Worm (Caenorhabditis elegans) whole organism, late embryonic: ENCODE measurements around the gene ZK662.6.

Source experiments
- Y22D7AL.16 ChIP-seq: sonication (generic microtip); optimal IDR thresholded peaks from 2 replicates; lab custom pipeline; 2016; ENCODE audit warnings: missing genetic modification characterization, missing compliant biosample characterization
- ama-1 ChIP-seq: fragments of 150-350 bp; optimal IDR thresholded peaks from 2 replicates; lab custom pipeline; 2014
- elt-2 ChIP-seq: sonication (generic microtip); optimal IDR thresholded peaks from 2 replicates; lab custom pipeline; 2016; ENCODE audit warnings: missing genetic modification reagents, missing genetic modification characterization, missing compliant biosample characterization

ce11 chrX:15766147-15766546 lies 47.7 kb downstream of the ZK662.6 start, which contains the start of gene bus-17:
- no peak for TF ChIP-seq ama-1 (lab: Kevin White, UChicago)
- TF ChIP-seq Y22D7AL.16 (tag; lab: Kevin White, UChicago): no peak
- no peak for TF ChIP-seq elt-2
